In genomic region chr3L:14031171-14032126, dm6 we compare ENCODE assay signal across 1 fruit fly cellular context.
TF ChIP-seq lines count a peak whose summit lies in the region.

TSS of gene CG6650 (plus strand) at chr3L:14031450.
TSS of gene endos (minus strand) at chr3L:14031706.

TF ChIP-seq in whole organism, embryonic, 481 proteins besides CTCF, POLR2A, EP300 and RAD21 (continued from another document):
- no peak for TF ChIP-seq HLH3B (GFP tag; IDR thresholded peaks at IDR 0.05; lab: Robert Waterston, UW)
- TF ChIP-seq CG7745 (tag; optimal IDR thresholded peaks at IDR 0.05; lab: Kevin White, UChicago): no peak
- TF ChIP-seq CG11695 (GFP tag; IDR thresholded peaks at IDR 0.05; lab: Robert Waterston, UW): peak; percentile 34; the same call in 1 of the 3 replicates
- peak; percentile 17 for TF ChIP-seq Neu2 (GFP tag; optimal IDR thresholded peaks at IDR 0.05; lab: Kevin White, UChicago; ENCODE audit: borderline replicate concordance)
- TF ChIP-seq gem (tag; optimal IDR thresholded peaks at IDR 0.05; lab: Kevin White, UChicago): peak; percentile 53
- TF ChIP-seq CG2678 (tag; optimal IDR thresholded peaks at IDR 0.05; lab: Kevin White, UChicago): peak; percentile 35
- no peak for TF ChIP-seq CG10979 (tag; optimal IDR thresholded peaks at IDR 0.05; lab: Kevin White, UChicago)
- TF ChIP-seq Rfx (GFP tag; IDR thresholded peaks at IDR 0.05; lab: Robert Waterston, UW): peak; percentile 47
- TF ChIP-seq CG9727 (GFP tag; optimal IDR thresholded peaks at IDR 0.05; lab: Kevin White, UChicago): peak; percentile 43
- TF ChIP-seq CG15073 (GFP tag; optimal IDR thresholded peaks at IDR 0.05; lab: Kevin White, UChicago): no peak
- no peak for TF ChIP-seq ATbp (GFP tag; optimal IDR thresholded peaks at IDR 0.05; lab: Kevin White, UChicago)
- peak; percentile 19 for TF ChIP-seq zen2 (GFP tag; IDR thresholded peaks at IDR 0.05; lab: Robert Waterston, UW; ENCODE audit: partially characterized antibody)
- TF ChIP-seq Dref (GFP tag; IDR thresholded peaks at IDR 0.05; lab: Robert Waterston, UW): peak; percentile 91
- peak; percentile 61 for TF ChIP-seq CG30020 (tag; optimal IDR thresholded peaks at IDR 0.05; lab: Kevin White, UChicago)
- peak; percentile 24 for TF ChIP-seq CG17385 (GFP tag; optimal IDR thresholded peaks at IDR 0.05; lab: Kevin White, UChicago)
- TF ChIP-seq psq (GFP tag; optimal IDR thresholded peaks at IDR 0.05; lab: Kevin White, UChicago): peak; percentile 24
- TF ChIP-seq grau (tag; optimal IDR thresholded peaks at IDR 0.05; lab: Kevin White, UChicago): peak; percentile 45
- TF ChIP-seq Gug (GFP tag; IDR thresholded peaks at IDR 0.05; lab: Robert Waterston, UW): peak; percentile 18; the same call in 1 of the 4 replicates
- TF ChIP-seq CG15269 (tag; optimal IDR thresholded peaks at IDR 0.05; lab: Kevin White, UChicago): peak; percentile 42
- TF ChIP-seq CG3847 (GFP tag; IDR thresholded peaks at IDR 0.05; lab: Robert Waterston, UW): peak; percentile 38
- peak in 1 of 2 experiments; percentile 17 for TF ChIP-seq Hr51 (GFP tag; optimal IDR thresholded peaks at IDR 0.05; lab: Kevin White, UChicago)
- TF ChIP-seq CG12659 (GFP tag; optimal IDR thresholded peaks at IDR 0.05; lab: Kevin White, UChicago): peak; percentile 49
- peak; percentile 22 for TF ChIP-seq CG2120 (GFP tag; optimal IDR thresholded peaks at IDR 0.05; lab: Kevin White, UChicago)
- peak; percentile 31 for TF ChIP-seq NfI (GFP tag; optimal IDR thresholded peaks at IDR 0.05; lab: Kevin White, UChicago)
- peak; percentile 3 for TF ChIP-seq Sry-β (GFP tag; optimal IDR thresholded peaks at IDR 0.05; lab: Kevin White, UChicago)
- peak; percentile 48 for TF ChIP-seq CG9817 (tag; optimal IDR thresholded peaks at IDR 0.05; lab: Kevin White, UChicago)
- TF ChIP-seq Fer3 (tag; optimal IDR thresholded peaks at IDR 0.05; lab: Kevin White, UChicago): peak; percentile 3
- TF ChIP-seq CG4820 (GFP tag; optimal IDR thresholded peaks at IDR 0.05; lab: Kevin White, UChicago): peak; percentile 2
- TF ChIP-seq E2f2 (GFP tag; IDR thresholded peaks at IDR 0.05; lab: Robert Waterston, UW): peak; percentile 53; the same call in 1 of the 2 replicates
- peak; percentile 13 for TF ChIP-seq YL-1 (GFP tag; optimal IDR thresholded peaks at IDR 0.05; lab: Kevin White, UChicago)
- no peak for TF ChIP-seq aop (GFP tag; IDR thresholded peaks at IDR 0.05; lab: Robert Waterston, UW)
- peak; percentile 46 to 96 for TF ChIP-seq insv (GFP tag; optimal IDR thresholded peaks at IDR 0.05; lab: Kevin White, UChicago)
- TF ChIP-seq wek (GFP tag; optimal IDR thresholded peaks at IDR 0.05; lab: Kevin White, UChicago): no peak
- TF ChIP-seq pnt (GFP tag; optimal IDR thresholded peaks at IDR 0.05; lab: Kevin White, UChicago): no peak
- no peak for TF ChIP-seq pan (optimal IDR thresholded peaks at IDR 0.05; lab: Kevin White, UChicago)
- no peak for TF ChIP-seq pan (GFP tag; optimal IDR thresholded peaks at IDR 0.05 in 1 of 2, IDR thresholded peaks at IDR 0.05 in 1 of 2)
- TF ChIP-seq vnd (GFP tag; IDR thresholded peaks at IDR 0.05; lab: Robert Waterston, UW; ENCODE audit: partially characterized antibody): peak; percentile 73
- no peak for TF ChIP-seq CG4282 (GFP tag; optimal IDR thresholded peaks at IDR 0.05; lab: Kevin White, UChicago)
- TF ChIP-seq caup (GFP tag; optimal IDR thresholded peaks at IDR 0.05; lab: Kevin White, UChicago; ENCODE audit: severe bottlenecking): peak; percentile 37
- TF ChIP-seq hbn (GFP tag; IDR thresholded peaks at IDR 0.05; lab: Robert Waterston, UW; ENCODE audit: partially characterized antibody): peak; percentile 59
- TF ChIP-seq mld (GFP tag; IDR thresholded peaks at IDR 0.05; lab: Robert Waterston, UW; ENCODE audit: partially characterized antibody): peak; percentile 37; the same call in 1 of the 3 replicates
- TF ChIP-seq CG17829 (tag; optimal IDR thresholded peaks at IDR 0.05; lab: Kevin White, UChicago): peak; percentile 52
- no peak for TF ChIP-seq CG9215 (GFP tag; IDR thresholded peaks at IDR 0.05; lab: Robert Waterston, UW)
- peak; percentile 71 for TF ChIP-seq Nf-YC (tag; optimal IDR thresholded peaks at IDR 0.05; lab: Kevin White, UChicago)
- peak; percentile 70 for TF ChIP-seq row (GFP tag; IDR thresholded peaks at IDR 0.05; lab: Robert Waterston, UW)
- TF ChIP-seq p53 (GFP tag; optimal IDR thresholded peaks at IDR 0.05; lab: Kevin White, UChicago): no peak
- TF ChIP-seq inv (GFP tag; IDR thresholded peaks at IDR 0.05; lab: Robert Waterston, UW; ENCODE audit: partially characterized antibody): peak; percentile 68
- TF ChIP-seq CG12942 (GFP tag; optimal IDR thresholded peaks at IDR 0.05; lab: Kevin White, UChicago): peak; percentile 27
- TF ChIP-seq CrebB (tag; optimal IDR thresholded peaks at IDR 0.05; lab: Kevin White, UChicago): no peak
- TF ChIP-seq Dll (GFP tag; IDR thresholded peaks at IDR 0.05; lab: Robert Waterston, UW; ENCODE audit: partially characterized antibody): peak; percentile 85
- peak; percentile 80 for TF ChIP-seq knrl (GFP tag; IDR thresholded peaks at IDR 0.05; lab: Robert Waterston, UW; ENCODE audit: partially characterized antibody)
- no peak for TF ChIP-seq CkIIα-i1 (GFP tag; IDR thresholded peaks at IDR 0.05; lab: Robert Waterston, UW)
- TF ChIP-seq Ets65A (GFP tag; lab: Kevin White, UChicago): peak; percentile 88
- peak; percentile 48 for TF ChIP-seq CG15696 (tag; optimal IDR thresholded peaks at IDR 0.05; lab: Kevin White, UChicago)
- peak; percentile 2 for TF ChIP-seq CG12299 (tag; optimal IDR thresholded peaks at IDR 0.05; lab: Kevin White, UChicago)
- TF ChIP-seq Lhr (GFP tag; optimal IDR thresholded peaks at IDR 0.05; lab: Kevin White, UChicago): peak; percentile 45
- peak; percentile 21 for TF ChIP-seq CG10431 (GFP tag; optimal IDR thresholded peaks at IDR 0.05; lab: Kevin White, UChicago)
- TF ChIP-seq sna (GFP tag; IDR thresholded peaks at IDR 0.05; lab: Robert Waterston, UW; ENCODE audit: partially characterized antibody): peak; percentile 67
- TF ChIP-seq Fer1 (GFP tag; optimal IDR thresholded peaks at IDR 0.05; lab: Kevin White, UChicago): peak; percentile 50
- peak; percentile 13 for TF ChIP-seq CG10654 (GFP tag; optimal IDR thresholded peaks at IDR 0.05; lab: Kevin White, UChicago)
- TF ChIP-seq Spps (tag; optimal IDR thresholded peaks at IDR 0.05; lab: Kevin White, UChicago): no peak
- peak; percentile 76 for TF ChIP-seq MESR4 (GFP tag; optimal IDR thresholded peaks at IDR 0.05; lab: Kevin White, UChicago)
- no peak for TF ChIP-seq oc (tag; optimal IDR thresholded peaks at IDR 0.05; lab: Kevin White, UChicago)
- TF ChIP-seq mirr (GFP tag; optimal IDR thresholded peaks at IDR 0.05; lab: Kevin White, UChicago): peak; percentile 60
- TF ChIP-seq CG13894 (tag; optimal IDR thresholded peaks at IDR 0.05; lab: Kevin White, UChicago): peak; percentile 44
- TF ChIP-seq vvl (GFP tag; IDR thresholded peaks at IDR 0.05; lab: Robert Waterston, UW): peak; percentile 54
- TF ChIP-seq CG42726 (GFP tag; IDR thresholded peaks at IDR 0.05; lab: Robert Waterston, UW; ENCODE audit: partially characterized antibody): no peak
- no peak for TF ChIP-seq CG2889 (GFP tag; IDR thresholded peaks at IDR 0.05; lab: Robert Waterston, UW)
- TF ChIP-seq Bdp1 (GFP tag; optimal IDR thresholded peaks at IDR 0.05; lab: Kevin White, UChicago): no peak
- TF ChIP-seq lilli (GFP tag; optimal IDR thresholded peaks at IDR 0.05; lab: Kevin White, UChicago): peak; percentile 9
- peak; percentile 55 for TF ChIP-seq CoRest (tag; optimal IDR thresholded peaks at IDR 0.05; lab: Kevin White, UChicago)
- TF ChIP-seq CG6791 (GFP tag; IDR thresholded peaks at IDR 0.05; lab: Robert Waterston, UW; ENCODE audit: partially characterized antibody): peak; percentile 84
- no peak for TF ChIP-seq CG12219 (GFP tag; optimal IDR thresholded peaks at IDR 0.05; lab: Kevin White, UChicago)
- peak; percentile 78 for TF ChIP-seq CG16813 (GFP tag; IDR thresholded peaks at IDR 0.05; lab: Robert Waterston, UW; ENCODE audit: partially characterized antibody)
- peak; percentile 22 for TF ChIP-seq gsb-n (tag; optimal IDR thresholded peaks at IDR 0.05; lab: Kevin White, UChicago)
- peak; percentile 71 for TF ChIP-seq bbx (GFP tag; IDR thresholded peaks at IDR 0.05; lab: Robert Waterston, UW; ENCODE audit: partially characterized antibody)
- TF ChIP-seq CG15514 (GFP tag; optimal IDR thresholded peaks at IDR 0.05; lab: Kevin White, UChicago): peak; percentile 47
- peak; percentile 29 for TF ChIP-seq CG3995 (GFP tag; optimal IDR thresholded peaks at IDR 0.05; lab: Kevin White, UChicago)
- no peak for TF ChIP-seq sens-2 (GFP tag; IDR thresholded peaks at IDR 0.05; lab: Robert Waterston, UW)
- no peak for TF ChIP-seq CG15011 (GFP tag; optimal IDR thresholded peaks at IDR 0.05; lab: Kevin White, UChicago)
- peak; percentile 62 for TF ChIP-seq CG4617 (GFP tag; optimal IDR thresholded peaks at IDR 0.05; lab: Kevin White, UChicago; ENCODE audit: borderline replicate concordance)
- TF ChIP-seq Doc3 (GFP tag; IDR thresholded peaks at IDR 0.05; lab: Robert Waterston, UW; ENCODE audit: partially characterized antibody): peak; percentile 65; the same call in 2 of the 3 replicates
- TF ChIP-seq Hey (tag; optimal IDR thresholded peaks at IDR 0.05; lab: Kevin White, UChicago): peak; percentile 38
- no peak for TF ChIP-seq ash1 (GFP tag; optimal IDR thresholded peaks at IDR 0.05; lab: Kevin White, UChicago)
- TF ChIP-seq CG14710 (tag; optimal IDR thresholded peaks at IDR 0.05; lab: Kevin White, UChicago): peak; percentile 77
- TF ChIP-seq B-H2 (GFP tag; optimal IDR thresholded peaks at IDR 0.05; lab: Kevin White, UChicago): peak; percentile 69
- peak; percentile 40 for TF ChIP-seq CG13424 (tag; optimal IDR thresholded peaks at IDR 0.05; lab: Kevin White, UChicago)
- peak; percentile 69 for TF ChIP-seq cg (GFP tag; optimal IDR thresholded peaks at IDR 0.05; lab: Kevin White, UChicago)
- peak; percentile 19 for TF ChIP-seq mam (GFP tag; optimal IDR thresholded peaks at IDR 0.05; lab: Kevin White, UChicago)
- TF ChIP-seq Fer2 (tag; optimal IDR thresholded peaks at IDR 0.05; lab: Kevin White, UChicago): peak; percentile 24
- TF ChIP-seq CG18599 (GFP tag; optimal IDR thresholded peaks at IDR 0.05; lab: Kevin White, UChicago): peak; percentile 56
- TF ChIP-seq lab (GFP tag; optimal IDR thresholded peaks at IDR 0.05; lab: Kevin White, UChicago): peak; percentile 43
- TF ChIP-seq E2f1 (GFP tag; IDR thresholded peaks at IDR 0.05; lab: Robert Waterston, UW): no peak
- TF ChIP-seq Jarid2 (GFP tag; optimal IDR thresholded peaks at IDR 0.05; lab: Kevin White, UChicago): no peak
- TF ChIP-seq pho (GFP tag; optimal IDR thresholded peaks at IDR 0.05; lab: Kevin White, UChicago): peak; percentile 11
- peak; percentile 50 for TF ChIP-seq Dp (GFP tag; optimal IDR thresholded peaks at IDR 0.05; lab: Kevin White, UChicago)
- no peak for TF ChIP-seq CG2202 (tag; optimal IDR thresholded peaks at IDR 0.05; lab: Kevin White, UChicago)
- no peak for TF ChIP-seq kah (GFP tag; optimal IDR thresholded peaks at IDR 0.05; lab: Kevin White, UChicago)
- TF ChIP-seq CG1603 (tag; optimal IDR thresholded peaks at IDR 0.05; lab: Kevin White, UChicago): peak; percentile 63
- TF ChIP-seq CG6254 (GFP tag; optimal IDR thresholded peaks at IDR 0.05; lab: Kevin White, UChicago): peak; percentile 63
- TF ChIP-seq Pdp1 (GFP tag; optimal IDR thresholded peaks at IDR 0.05; lab: Kevin White, UChicago): peak in 1 of 2 experiments; percentile 49
